Worm (Caenorhabditis elegans): ENCODE data around the gene cyp-25A3.
A peak's percentile ranks its signal among the peaks of the same experiment; 100 is the strongest.

Gene cyp-25A3

DNA sequence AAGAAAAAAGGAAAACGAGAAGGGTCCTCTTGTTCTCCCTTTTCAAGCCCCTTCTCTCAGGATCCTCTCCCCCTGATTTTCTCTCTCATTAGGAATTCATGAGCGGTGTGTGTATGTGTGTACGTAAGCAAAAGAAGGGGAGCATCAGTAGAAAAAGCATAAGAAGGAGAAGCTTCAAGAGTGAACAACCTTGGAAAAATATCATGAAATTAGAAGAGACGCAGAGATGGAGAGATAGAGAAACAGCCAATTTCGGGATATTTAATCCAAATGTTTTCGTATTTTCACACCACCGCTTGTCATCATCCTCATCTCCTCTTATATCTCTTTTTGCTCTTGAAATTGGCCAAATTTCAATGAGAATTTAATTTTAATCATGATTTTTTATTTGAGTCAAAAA, 43.6 kb upstream of the cyp-25A3 start:
- TF ChIP-seq alr-1 (tag; optimal IDR thresholded peaks at IDR 0.05) (no peak), unc-55 (GFP tag; optimal IDR thresholded peaks at IDR 0.05) (peak; percentile 16), zag-1 (tag; optimal IDR thresholded peaks at IDR 0.05) (no peak), nhr-11 (tag; optimal IDR thresholded peaks at IDR 0.05) (no peak), C34F6.9 (tag; optimal IDR thresholded peaks at IDR 0.05) (peak; percentile 41), unc-39 (tag; optimal IDR thresholded peaks at IDR 0.05) (no peak)

ce11 chrIII:3878986-3879756, 39.6 kb upstream of the cyp-25A3 start:
- TF ChIP-seq nhr-12 (tag; optimal IDR thresholded peaks at IDR 0.05): no peak
- TF ChIP-seq snpc-4 (tag; optimal IDR thresholded peaks at IDR 0.05): peak; percentile 16
- peak; percentile 55 for TF ChIP-seq nhr-129 (tag; optimal IDR thresholded peaks at IDR 0.05)
- no peak for TF ChIP-seq nhr-25 (tag; optimal IDR thresholded peaks at IDR 0.05)
- TF ChIP-seq fos-1 (tag; optimal IDR thresholded peaks at IDR 0.05): no peak

DNA sequence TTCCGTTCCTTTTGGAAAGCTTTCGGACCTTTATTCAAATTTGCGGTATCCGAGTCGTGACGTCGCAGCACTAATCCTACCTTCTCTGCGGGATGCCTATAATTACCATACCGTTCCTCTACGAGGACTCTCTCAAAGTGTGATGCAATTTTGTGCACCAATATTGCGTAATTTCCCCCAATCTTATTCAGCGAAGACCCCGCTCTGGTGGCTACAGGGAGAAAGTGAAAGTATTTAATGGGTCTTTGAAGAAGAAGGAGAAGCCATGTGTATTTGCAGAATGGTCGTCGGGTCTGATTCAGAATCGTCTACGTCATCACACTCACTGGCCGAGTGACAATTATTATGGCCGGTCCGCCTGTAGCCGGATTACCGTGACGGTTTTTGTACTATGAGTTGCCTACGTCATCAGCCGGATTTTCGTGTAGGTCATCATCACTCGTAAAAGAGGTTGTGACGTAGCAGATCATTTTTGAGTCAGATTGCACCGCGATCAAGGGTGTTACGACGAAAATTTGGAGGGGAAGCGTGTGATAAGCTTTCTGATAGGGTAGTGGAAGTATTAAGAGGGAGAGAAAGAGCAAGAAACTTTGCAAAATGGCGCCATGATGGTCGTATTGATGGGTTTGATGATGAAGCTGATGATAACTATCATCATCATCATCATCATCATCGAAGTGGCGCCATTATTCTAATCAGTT, 36.8 kb upstream of the cyp-25A3 start:
- TF ChIP-seq fos-1 (tag; optimal IDR thresholded peaks at IDR 0.05) (peak; percentile 51), crh-2 (tag; optimal IDR thresholded peaks at IDR 0.05) (peak; percentile 7), unc-62 (GFP tag; optimal IDR thresholded peaks at IDR 0.05) (no peak), nhr-23 (tag; optimal IDR thresholded peaks at IDR 0.05) (no peak), sma-9 (GFP tag; optimal IDR thresholded peaks at IDR 0.05) (peak; percentile 36), sma-9 (tag; optimal IDR thresholded peaks at IDR 0.05) (no peak), R02D3.7 (tag; optimal IDR thresholded peaks at IDR 0.05) (no peak), ceh-82 (tag; optimal IDR thresholded peaks at IDR 0.05) (no peak), nhr-11 (tag; optimal IDR thresholded peaks at IDR 0.05) (no peak), egl-27 (tag; optimal IDR thresholded peaks at IDR 0.05) (no peak), lin-39 (tag; optimal IDR thresholded peaks at IDR 0.05) (no peak), nhr-25 (tag; optimal IDR thresholded peaks at IDR 0.05) (peak; percentile 58), mab-5 (tag; optimal IDR thresholded peaks at IDR 0.05) (no peak), aly-2 (tag; optimal IDR thresholded peaks at IDR 0.05) (no peak), sem-4 (tag; optimal IDR thresholded peaks at IDR 0.05) (no peak), dmd-4 (tag; optimal IDR thresholded peaks at IDR 0.05) (no peak), elt-1 (tag; optimal IDR thresholded peaks at IDR 0.05) (no peak), nhr-21 (tag; optimal IDR thresholded peaks at IDR 0.05) (no peak), ceh-16 (tag; optimal IDR thresholded peaks at IDR 0.05) (no peak), blmp-1 (tag; optimal IDR thresholded peaks at IDR 0.05; ENCODE audit: insufficient read depth) (peak; percentile 36)

ce11 chrIII:3875608-3876007, 36.1 kb upstream of the cyp-25A3 start:
- TF ChIP-seq dmd-4 (tag; optimal IDR thresholded peaks at IDR 0.05) (no peak), C34F6.9 (tag; optimal IDR thresholded peaks at IDR 0.05) (no peak), zag-1 (tag; optimal IDR thresholded peaks at IDR 0.05) (no peak), lsy-2 (tag; optimal IDR thresholded peaks at IDR 0.05) (peak in 1 of 2 experiments; percentile 15), ceh-16 (tag; optimal IDR thresholded peaks at IDR 0.05) (no peak), snpc-4 (tag; optimal IDR thresholded peaks at IDR 0.05) (no peak), F13H6.1 (tag; optimal IDR thresholded peaks at IDR 0.05) (no peak), nhr-23 (tag; optimal IDR thresholded peaks at IDR 0.05) (no peak), lin-13 (GFP tag; optimal IDR thresholded peaks at IDR 0.05) (no peak), nhr-77 (tag; optimal IDR thresholded peaks at IDR 0.05) (no peak), ztf-4 (tag; optimal IDR thresholded peaks at IDR 0.05) (no peak), ztf-11 (tag; optimal IDR thresholded peaks at IDR 0.05) (no peak), aly-2 (tag; optimal IDR thresholded peaks at IDR 0.05) (no peak), unc-62 (GFP tag; optimal IDR thresholded peaks at IDR 0.05) (no peak), elt-3 (tag; optimal IDR thresholded peaks at IDR 0.05) (no peak), nhr-237 (tag; optimal IDR thresholded peaks at IDR 0.05) (no peak), skn-1 (tag; optimal IDR thresholded peaks at IDR 0.05) (no peak), ztf-1 (GFP tag; conservative IDR thresholded peaks at IDR 0.05) (no peak), nhr-12 (tag; optimal IDR thresholded peaks at IDR 0.05) (no peak), ceh-82 (tag; optimal IDR thresholded peaks at IDR 0.05) (no peak), peb-1 (tag; optimal IDR thresholded peaks at IDR 0.05) (no peak), sma-9 (GFP tag; optimal IDR thresholded peaks at IDR 0.05) (peak; percentile 86), sma-9 (tag; optimal IDR thresholded peaks at IDR 0.05) (no peak), lin-39 (tag; optimal IDR thresholded peaks at IDR 0.05) (no peak), mab-5 (tag; optimal IDR thresholded peaks at IDR 0.05) (no peak), unc-39 (tag; optimal IDR thresholded peaks at IDR 0.05) (no peak), nhr-129 (tag; optimal IDR thresholded peaks at IDR 0.05) (peak; percentile 36), egl-27 (tag; optimal IDR thresholded peaks at IDR 0.05) (no peak), unc-55 (GFP tag; optimal IDR thresholded peaks at IDR 0.05) (no peak), fos-1 (tag; optimal IDR thresholded peaks at IDR 0.05) (no peak), nhr-11 (tag; optimal IDR thresholded peaks at IDR 0.05) (no peak), R02D3.7 (tag; optimal IDR thresholded peaks at IDR 0.05) (no peak), Y55F3AM.14 (GFP tag; optimal IDR thresholded peaks at IDR 0.05) (no peak), gmeb-1 (tag; optimal IDR thresholded peaks at IDR 0.05) (no peak), nhr-6 (tag; optimal IDR thresholded peaks at IDR 0.05) (peak; percentile 53), ama-1 (optimal IDR thresholded peaks at IDR 0.05) (no peak), mbf-1 (tag; optimal IDR thresholded peaks at IDR 0.05) (no peak), sem-4 (tag; optimal IDR thresholded peaks at IDR 0.05) (no peak)

All from whole organism, L2 larva.